Fruit fly (Drosophila melanogaster) whole organism, embryonic: ENCODE measurements around the gene Tao.

Source experiments
- CG1529 ChIP-seq: fragments of 200-800 bp; sonication (Bioruptor generic); optimal IDR thresholded peaks from 3 replicates; lab custom pipeline; 2018; ENCODE audit warnings: missing biosample characterization, missing genetic modification characterization
- CG31388 ChIP-seq: fragments of 200-800 bp; sonication (Bioruptor generic); optimal IDR thresholded peaks from 2 replicates; lab custom pipeline; 2016; ENCODE audit warnings: missing biosample characterization, missing genetic modification characterization
- Dfd ChIP-seq, 2 experiments: fragments of >200 bp; optimal IDR thresholded peaks; 2 replicates each; lab custom pipeline; 2017; ENCODE audit warnings: missing biosample characterization in 2 of 2, missing genetic modification characterization in 2 of 2
- Dip3 ChIP-seq: fragments of 200-800 bp; sonication (Bioruptor generic); optimal IDR thresholded peaks from 3 replicates; lab custom pipeline; 2016; ENCODE audit warnings: missing biosample characterization, missing genetic modification characterization
- Hr3 ChIP-seq: fragments of 200-800 bp; sonication (Bioruptor generic); optimal IDR thresholded peaks from 3 replicates; lab custom pipeline; 2016; ENCODE audit warnings: missing biosample characterization, missing genetic modification characterization
- hth ChIP-seq: fragments of >200 bp; optimal IDR thresholded peaks from 2 replicates; lab custom pipeline; 2017; ENCODE audit warnings: inconsistent platforms
- vnd ChIP-seq: fragments of 200-800 bp; sonication (Bioruptor generic); IDR thresholded peaks from 3 replicates; pipeline ENCODE4 v1.3.6; 2022; ENCODE audit warnings: missing biosample characterization, missing genetic modification characterization; ENCODE audit not compliant: partially characterized antibody

- TF ChIP-seq Dfd (GFP tag; optimal IDR thresholded peaks at IDR 0.05; lab: Kevin White, UChicago) (no peak), CG31388 (no peak), hth (lab: Kevin White, UChicago) (no peak), CG1529 (GFP tag; lab: Kevin White, UChicago) (no peak), Dip3 (GFP tag; lab: Kevin White, UChicago) (no peak), vnd (no peak), Hr3 (GFP tag; lab: Kevin White, UChicago) (no peak)
Observed at dm6 chrX:19602483-19602882, 22.9 kb upstream of the Tao start.
